Worm (Caenorhabditis elegans) whole organism, late embryonic: ENCODE data around the gene W06H8.6.
A peak's percentile ranks its signal among the peaks of the same experiment; 100 is the strongest.

Experiments
- C08G9.2 ChIP-seq: sonication (generic microtip); optimal IDR thresholded peaks from 2 replicates; lab custom pipeline; 2016; ENCODE audit warnings: mild to moderate bottlenecking, missing genetic modification characterization, moderate library complexity, missing compliant biosample characterization
- C38D4.7 ChIP-seq: fragments of 200-800 bp; sonication (Bioruptor generic); optimal IDR thresholded peaks from 2 replicates; lab custom pipeline; 2018; ENCODE audit warnings: mild to moderate bottlenecking, missing genetic modification characterization, moderate library complexity, missing compliant biosample characterization
- K02D7.2 ChIP-seq: sonication (generic microtip); optimal IDR thresholded peaks from 2 replicates; lab custom pipeline; 2017; ENCODE audit warnings: mild to moderate bottlenecking, missing genetic modification characterization, missing compliant biosample characterization
- K09A11.1 ChIP-seq: sonication (generic microtip); optimal IDR thresholded peaks from 2 replicates; lab custom pipeline; 2017; ENCODE audit warnings: antibody characterized with exemption, mild to moderate bottlenecking, missing genetic modification characterization, missing compliant biosample characterization; ENCODE audit not compliant: insufficient read depth
- T23F11.4 ChIP-seq: fragments of 200-800 bp; sonication (Bioruptor generic); optimal IDR thresholded peaks from 2 replicates; lab custom pipeline; 2018; ENCODE audit warnings: mild to moderate bottlenecking, missing genetic modification characterization, missing compliant biosample characterization
- Y22D7AL.16 ChIP-seq: sonication (generic microtip); optimal IDR thresholded peaks from 2 replicates; lab custom pipeline; 2016; ENCODE audit warnings: missing genetic modification characterization, missing compliant biosample characterization
- ceh-14 ChIP-seq: sonication (generic microtip); optimal IDR thresholded peaks from 2 replicates; lab custom pipeline; 2016; ENCODE audit warnings: missing genotype, missing genetic modification characterization, missing compliant biosample characterization
- ceh-18 ChIP-seq: sonication (generic microtip); optimal IDR thresholded peaks from 2 replicates; lab custom pipeline; 2016; ENCODE audit warnings: missing genetic modification characterization, missing compliant biosample characterization
- ceh-19 ChIP-seq: fragments of 200-800 bp; sonication (Bioruptor generic); optimal IDR thresholded peaks from 2 replicates; lab custom pipeline; 2018; ENCODE audit warnings: mild to moderate bottlenecking, missing genetic modification characterization, missing compliant biosample characterization
- ceh-24 ChIP-seq: sonication (generic microtip); optimal IDR thresholded peaks from 2 replicates; lab custom pipeline; 2016; ENCODE audit warnings: mild to moderate bottlenecking, missing genetic modification characterization, missing compliant biosample characterization
- ceh-30 ChIP-seq: fragments of 150-350 bp; optimal IDR thresholded peaks from 2 replicates; lab custom pipeline; 2014; ENCODE audit warnings: missing biosample characterization, missing genetic modification characterization
- ceh-45 ChIP-seq: fragments of 200-800 bp; sonication (Bioruptor generic); IDR thresholded peaks from 2 replicates; pipeline ENCODE4 v1.3.6; 2022; ENCODE audit warnings: missing genetic modification reagents, missing genetic modification characterization, missing compliant biosample characterization
- ceh-48 ChIP-seq: sonication (generic microtip); optimal IDR thresholded peaks from 2 replicates; lab custom pipeline; 2016; ENCODE audit warnings: missing genetic modification characterization, inconsistent platforms, missing compliant biosample characterization
- ceh-6 ChIP-seq: fragments of 200-800 bp; sonication (Bioruptor generic); optimal IDR thresholded peaks from 2 replicates; lab custom pipeline; 2018; ENCODE audit warnings: mild to moderate bottlenecking, missing genetic modification characterization, missing compliant biosample characterization
- ceh-9 ChIP-seq: sonication (generic microtip); optimal IDR thresholded peaks from 2 replicates; lab custom pipeline; 2016; ENCODE audit warnings: mild to moderate bottlenecking, missing genetic modification characterization, inconsistent platforms, missing compliant biosample characterization
- dmd-4 ChIP-seq: sonication (generic microtip); optimal IDR thresholded peaks from 2 replicates; lab custom pipeline; 2016; ENCODE audit warnings: borderline replicate concordance, missing genetic modification characterization, missing compliant biosample characterization
- dve-1 ChIP-seq: sonication (generic microtip); optimal IDR thresholded peaks from 2 replicates; lab custom pipeline; 2017; ENCODE audit warnings: antibody characterized with exemption, mild to moderate bottlenecking, missing genetic modification characterization, missing compliant biosample characterization
- elt-2 ChIP-seq: sonication (generic microtip); optimal IDR thresholded peaks from 2 replicates; lab custom pipeline; 2016; ENCODE audit warnings: missing genetic modification reagents, missing genetic modification characterization, missing compliant biosample characterization
- ets-4 ChIP-seq: sonication (generic microtip); optimal IDR thresholded peaks from 2 replicates; lab custom pipeline; 2016; ENCODE audit warnings: missing genetic modification characterization, missing compliant biosample characterization
- eyg-1 ChIP-seq: sonication (generic microtip); optimal IDR thresholded peaks from 2 replicates; lab custom pipeline; 2016; ENCODE audit warnings: missing genotype, missing genetic modification characterization, missing compliant biosample characterization
- fkh-10 ChIP-seq: fragments of 150-350 bp; optimal IDR thresholded peaks from 2 replicates; lab custom pipeline; 2014; ENCODE audit warnings: missing biosample characterization, missing genetic modification reagents, missing genetic modification characterization
- fkh-6 ChIP-seq: sonication (generic microtip); optimal IDR thresholded peaks from 2 replicates; lab custom pipeline; 2016; ENCODE audit warnings: missing genetic modification characterization, missing compliant biosample characterization
- gmeb-2 ChIP-seq: sonication (generic microtip); optimal IDR thresholded peaks from 2 replicates; lab custom pipeline; 2016; ENCODE audit warnings: missing genetic modification characterization, inconsistent platforms, missing compliant biosample characterization
- hlh-13 ChIP-seq: fragments of 200-800 bp; sonication (Bioruptor generic); optimal IDR thresholded peaks from 2 replicates; lab custom pipeline; 2018; ENCODE audit warnings: mild to moderate bottlenecking, missing genetic modification characterization, missing compliant biosample characterization
- hlh-15 ChIP-seq: sonication (generic microtip); optimal IDR thresholded peaks from 2 replicates; lab custom pipeline; 2016; ENCODE audit warnings: missing genetic modification characterization, missing compliant biosample characterization
- hlh-8 ChIP-seq: sonication (generic microtip); optimal IDR thresholded peaks from 2 replicates; lab custom pipeline; 2016; ENCODE audit warnings: missing genotype, missing genetic modification characterization, missing compliant biosample characterization
- lim-6 ChIP-seq: sonication (generic microtip); optimal IDR thresholded peaks from 2 replicates; lab custom pipeline; 2016; ENCODE audit warnings: missing genetic modification characterization, missing compliant biosample characterization
- lin-11 ChIP-seq: fragments of 200-800 bp; sonication (Bioruptor generic); optimal IDR thresholded peaks from 2 replicates; lab custom pipeline; 2018; ENCODE audit warnings: mild to moderate bottlenecking, missing genetic modification characterization, missing compliant biosample characterization
- madf-2 ChIP-seq: sonication (generic microtip); optimal IDR thresholded peaks from 2 replicates; lab custom pipeline; 2017; ENCODE audit warnings: missing genetic modification characterization, missing compliant biosample characterization
- mec-3 ChIP-seq: sonication (generic microtip); optimal IDR thresholded peaks from 2 replicates; lab custom pipeline; 2016; ENCODE audit warnings: borderline replicate concordance, missing genetic modification characterization, missing compliant biosample characterization
- npax-4 ChIP-seq: sonication (generic microtip); optimal IDR thresholded peaks from 2 replicates; lab custom pipeline; 2016; ENCODE audit warnings: missing genetic modification characterization, missing compliant biosample characterization
- pag-3 ChIP-seq: sonication (generic microtip); optimal IDR thresholded peaks from 2 replicates; lab custom pipeline; 2016; ENCODE audit warnings: missing compliant biosample characterization, missing genetic modification characterization, borderline replicate concordance
- pat-9 ChIP-seq: fragments of 200-800 bp; sonication (Bioruptor generic); optimal IDR thresholded peaks from 2 replicates; lab custom pipeline; 2018; ENCODE audit warnings: mild to moderate bottlenecking, missing genetic modification characterization, moderate library complexity, missing compliant biosample characterization
- pha-4 ChIP-seq: fragments of 150-350 bp; optimal IDR thresholded peaks from 2 replicates; lab custom pipeline; 2018; ENCODE audit warnings: missing biosample characterization, missing genetic modification reagents, missing genetic modification characterization
- ref-2 ChIP-seq: sonication (generic microtip); optimal IDR thresholded peaks from 2 replicates; lab custom pipeline; 2016; ENCODE audit warnings: missing genetic modification characterization, missing compliant biosample characterization
- sdc-2 ChIP-seq: sonication (generic microtip); optimal IDR thresholded peaks from 2 replicates; lab custom pipeline; 2016; ENCODE audit warnings: missing genotype, missing genetic modification characterization, missing compliant biosample characterization
- sox-2 ChIP-seq: fragments of 200-800 bp; sonication (Bioruptor generic); IDR thresholded peaks from 2 replicates; pipeline ENCODE4 v1.3.6; 2022; ENCODE audit warnings: missing genetic modification reagents, missing genetic modification characterization, missing compliant biosample characterization
- syd-9 ChIP-seq: sonication (generic microtip); optimal IDR thresholded peaks from 2 replicates; lab custom pipeline; 2016; ENCODE audit warnings: mild to moderate bottlenecking, missing genetic modification characterization, moderate library complexity, missing compliant biosample characterization
- tbx-2 ChIP-seq: sonication (generic microtip); optimal IDR thresholded peaks from 2 replicates; lab custom pipeline; 2016; ENCODE audit warnings: missing genetic modification characterization, missing compliant biosample characterization
- ttx-3 ChIP-seq: sonication (generic microtip); optimal IDR thresholded peaks from 2 replicates; lab custom pipeline; 2016; ENCODE audit warnings: missing genetic modification reagents, missing genetic modification characterization, missing compliant biosample characterization
- unc-3 ChIP-seq, 2 experiments: fragments of 200-800 bp in 1 of 2; sonication (Bioruptor generic) in 1 of 2; sonication (generic microtip) in 1 of 2; conservative IDR thresholded peaks in 1 of 2; optimal IDR thresholded peaks in 1 of 2; 2 replicates each; pipeline versions ENCODE4 v1.3.6 to Lab custom; 2016 to 2022; ENCODE audit warnings: missing compliant biosample characterization in 2 of 2, missing genetic modification characterization in 2 of 2, missing genetic modification reagents in 1 of 2
- unc-42 ChIP-seq: sonication (generic microtip); optimal IDR thresholded peaks from 2 replicates; lab custom pipeline; 2016; ENCODE audit warnings: missing genotype, missing genetic modification characterization, missing compliant biosample characterization

The W06H8.6 gene

ce11 chrV:6226530-6227125 is at the start of gene W06H8.6:
TSS of gene W06H8.6 (minus strand) at chrV:6227010.
- TF ChIP-seq pat-9 (tag; lab: Kevin White, UChicago): no peak
- no peak for TF ChIP-seq madf-2
- TF ChIP-seq ets-4 (tag; lab: Kevin White, UChicago): no peak
- no peak for TF ChIP-seq dve-1 (tag; lab: Kevin White, UChicago)
- no peak for TF ChIP-seq unc-42 (tag; lab: Kevin White, UChicago)
- TF ChIP-seq hlh-15 (tag; lab: Kevin White, UChicago): no peak
- TF ChIP-seq ceh-19 (GFP tag; lab: Kevin White, UChicago): no peak
- TF ChIP-seq ceh-45: no peak
- TF ChIP-seq ref-2 (tag; lab: Kevin White, UChicago): no peak
- TF ChIP-seq lin-11 (tag; lab: Kevin White, UChicago): no peak
- TF ChIP-seq eyg-1 (tag; lab: Kevin White, UChicago): no peak
- no peak for TF ChIP-seq ceh-9
- no peak for TF ChIP-seq ceh-14 (tag; lab: Kevin White, UChicago)
- TF ChIP-seq syd-9: no peak
- TF ChIP-seq gmeb-2 (tag; lab: Kevin White, UChicago): no peak
- TF ChIP-seq, all 69 proteins: peak for 0

ce11 chrV:6276205-6276604 is 49.4 kb upstream of the W06H8.6 start, which contains the start of gene F31F7.1:
TSS of gene F31F7.1 (plus strand) at chrV:6276439.
- TF ChIP-seq pha-4 (tag; lab: Kevin White, UChicago) (no peak), elt-2 (tag; lab: Kevin White, UChicago) (peak; percentile 21)
- TF ChIP-seq, all 69 proteins: peak for 1

ce11 chrV:6275209-6275608 is 48.4 kb upstream of the W06H8.6 start:
- no peak for TF ChIP-seq fkh-10
- peak; percentile 39 for TF ChIP-seq elt-2 (tag; lab: Kevin White, UChicago)

ce11 chrV:6270552-6270951 is 43.7 kb upstream of the W06H8.6 start, which contains the start of gene F31F7.2:
TSS of gene F31F7.2 (plus strand) at chrV:6270852.
- no peak for TF ChIP-seq T23F11.4 (GFP tag; lab: Kevin White, UChicago)
- no peak for TF ChIP-seq mec-3
- TF ChIP-seq, all 69 proteins: peak for 0

- no peak for TF ChIP-seq sox-2 (GFP tag; lab: Robert Waterston, UW)
- TF ChIP-seq hlh-8 (tag; lab: Kevin White, UChicago): peak; percentile 15
- TF ChIP-seq ttx-3 (tag; lab: Kevin White, UChicago): no peak
- TF ChIP-seq ceh-6: no peak
- TF ChIP-seq unc-42 (tag; lab: Kevin White, UChicago): no peak
- 0 out of 2 replicates have a peak, but pooled peaks have one; percentile 11 for TF ChIP-seq unc-3 (GFP tag; conservative IDR thresholded peaks at IDR 0.05; lab: Robert Waterston, UW)
- no peak for TF ChIP-seq unc-3 (tag; optimal IDR thresholded peaks at IDR 0.05; lab: Kevin White, UChicago)
- no peak for TF ChIP-seq hlh-13 (GFP tag; lab: Kevin White, UChicago)
- peak; percentile 48 for TF ChIP-seq tbx-2 (tag; lab: Kevin White, UChicago)
- TF ChIP-seq K09A11.1 (tag; lab: Kevin White, UChicago): no peak
- no peak for TF ChIP-seq ceh-18 (tag; lab: Kevin White, UChicago)
- no peak for TF ChIP-seq sdc-2 (tag; lab: Kevin White, UChicago)
- TF ChIP-seq gmeb-2 (tag; lab: Kevin White, UChicago): no peak
- no peak for TF ChIP-seq ceh-48 (tag; lab: Kevin White, UChicago)
- no peak for TF ChIP-seq eyg-1 (tag; lab: Kevin White, UChicago)
- TF ChIP-seq lim-6: no peak
- no peak for TF ChIP-seq C38D4.7 (GFP tag; lab: Kevin White, UChicago)
- no peak for TF ChIP-seq syd-9
- no peak for TF ChIP-seq npax-4 (tag; lab: Kevin White, UChicago)
- no peak for TF ChIP-seq ceh-45
- TF ChIP-seq dmd-4 (tag; lab: Kevin White, UChicago): no peak
- no peak for TF ChIP-seq lin-11 (tag; lab: Kevin White, UChicago)
- TF ChIP-seq pag-3: no peak
- no peak for TF ChIP-seq ceh-24 (tag; lab: Kevin White, UChicago)
- no peak for TF ChIP-seq ceh-30
- no peak for TF ChIP-seq ceh-9
- TF ChIP-seq fkh-6 (tag; lab: Kevin White, UChicago): no peak
- TF ChIP-seq K02D7.2 (tag; lab: Kevin White, UChicago): no peak
- no peak for TF ChIP-seq ceh-14 (tag; lab: Kevin White, UChicago)
- no peak for TF ChIP-seq C08G9.2 (tag; lab: Kevin White, UChicago)
- TF ChIP-seq Y22D7AL.16 (tag; lab: Kevin White, UChicago): no peak
Observed at ce11 chrV:6270097-6270496, 43.3 kb upstream of the W06H8.6 start.
